Worm (Caenorhabditis elegans): ENCODE measurements around the gene nlp-69.

ce11 chrV:20138407-20139044, 43.7 kb upstream of the nlp-69 start, which contains the start of gene Y113G7A.14:
- TF ChIP-seq nhr-10 (tag; optimal IDR thresholded peaks at IDR 0.05), result no peak
- no peak for TF ChIP-seq ztf-11 (tag; optimal IDR thresholded peaks at IDR 0.05)
- TF ChIP-seq alr-1 (tag; optimal IDR thresholded peaks at IDR 0.05), result no peak
- no peak for TF ChIP-seq mdl-1 (tag; optimal IDR thresholded peaks at IDR 0.05)
- no peak for TF ChIP-seq egl-27 (tag; optimal IDR thresholded peaks at IDR 0.05)
- TF ChIP-seq blmp-1 (tag; optimal IDR thresholded peaks at IDR 0.05; ENCODE audit: insufficient read depth), result no peak
- no peak for TF ChIP-seq fos-1 (tag; optimal IDR thresholded peaks at IDR 0.05)
- no peak for TF ChIP-seq unc-55 (GFP tag; optimal IDR thresholded peaks at IDR 0.05)
- no peak for TF ChIP-seq F13H6.1 (tag; optimal IDR thresholded peaks at IDR 0.05)
- no peak for TF ChIP-seq snpc-4 (tag; optimal IDR thresholded peaks at IDR 0.05)
- no peak for TF ChIP-seq lsy-2 (tag; optimal IDR thresholded peaks at IDR 0.05)
